Fruit fly (Drosophila melanogaster) S2 (cell line): ENCODE data around the gene Cpr76Ba.

Source experiments
- CG8478 ChIP-seq: fragments of >200 bp; optimal IDR thresholded peaks from 2 replicates; lab custom pipeline; 2018
- CTCF ChIP-seq, 2 experiments: fragments of >200 bp; optimal IDR thresholded peaks; 2 replicates each; lab custom pipeline; 2018

DNA sequence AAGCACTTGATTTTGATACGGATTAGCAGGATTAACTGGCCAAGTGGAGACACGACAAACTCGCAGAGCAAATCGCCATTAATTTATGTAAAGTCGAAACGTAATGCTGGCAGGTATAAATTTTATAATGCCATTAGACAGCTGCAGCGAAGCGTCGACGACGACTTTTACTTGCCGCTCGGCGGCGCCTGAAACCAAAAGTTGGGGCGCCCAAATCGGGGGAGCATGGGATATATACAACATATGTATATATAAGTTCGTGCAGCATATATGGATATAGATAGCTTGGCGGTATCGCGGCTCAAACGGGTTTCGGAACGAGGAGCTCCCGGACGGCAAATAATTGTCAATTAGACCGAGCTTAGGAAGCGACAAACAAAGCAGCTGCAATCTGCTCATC, 2.5 kb upstream of the Cpr76Ba start, which contains the start of gene Cpr76Bc:
- TF ChIP-seq CTCF (optimal IDR thresholded peaks at IDR 0.05; lab: Kevin White, UChicago): no peak
- no peak for TF ChIP-seq CG8478 (lab: Kevin White, UChicago)
